Fruit fly (Drosophila melanogaster): ENCODE results near the gene CG16863.

The CG16863 gene

DNA sequence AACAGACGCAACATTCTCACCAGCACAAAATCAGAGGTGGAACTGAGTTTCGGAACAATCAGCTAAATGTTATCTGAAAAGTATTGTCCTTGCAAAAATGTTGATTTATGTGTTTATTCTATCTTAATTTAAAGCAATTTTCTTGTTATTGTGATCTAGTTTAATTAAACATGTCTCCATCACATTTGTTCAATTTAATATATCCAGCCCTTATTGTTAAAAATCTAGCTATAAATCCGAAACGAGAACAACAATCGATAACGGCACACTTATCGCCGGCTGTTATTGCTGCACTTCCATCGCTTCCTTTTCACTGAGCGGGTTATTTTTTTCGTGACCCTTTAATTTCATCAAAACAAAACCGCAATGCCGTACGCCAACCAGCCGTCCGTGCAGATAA is 42.3 kb downstream of the CG16863 start, which contains the start of the genes GatC, PolG2 and Polr2C (continued):
- peak; percentile 60 for TF ChIP-seq Ptx1 (GFP tag; IDR thresholded peaks at IDR 0.05)
- TF ChIP-seq gro (GFP tag; optimal IDR thresholded peaks at IDR 0.05): peak; percentile 13
- TF ChIP-seq mld (GFP tag; IDR thresholded peaks at IDR 0.05; ENCODE audit: partially characterized antibody): peak; percentile 78; the same call in 2 of the 3 replicates
- peak; percentile 81 for TF ChIP-seq Sry-β (GFP tag; optimal IDR thresholded peaks at IDR 0.05)
- TF ChIP-seq CG30020 (tag; optimal IDR thresholded peaks at IDR 0.05): peak; percentile 55
- peak; percentile 74 for TF ChIP-seq hkb (optimal IDR thresholded peaks at IDR 0.05)
- no peak for TF ChIP-seq hkb (GFP tag; IDR thresholded peaks at IDR 0.05)
- peak; percentile 33 for TF ChIP-seq vfl (GFP tag; optimal IDR thresholded peaks at IDR 0.05)
- peak; percentile 65 for TF ChIP-seq CG1603 (tag; optimal IDR thresholded peaks at IDR 0.05)
- peak; percentile 81 for TF ChIP-seq knrl (GFP tag; IDR thresholded peaks at IDR 0.05; ENCODE audit: partially characterized antibody)
- TF ChIP-seq CG13424 (tag; optimal IDR thresholded peaks at IDR 0.05): peak; percentile 43
- TF ChIP-seq Ssrp (tag; optimal IDR thresholded peaks at IDR 0.05): peak; percentile 35
- peak; percentile 35 for TF ChIP-seq CG15601 (tag; optimal IDR thresholded peaks at IDR 0.05)
- TF ChIP-seq sd (tag; optimal IDR thresholded peaks at IDR 0.05): no peak
- peak; percentile 34 for TF ChIP-seq twi (tag; optimal IDR thresholded peaks at IDR 0.05)
- TF ChIP-seq prd (optimal IDR thresholded peaks at IDR 0.05): no peak
- TF ChIP-seq prd (GFP tag; IDR thresholded peaks at IDR 0.05): peak; percentile 47; the same call in 2 of the 3 replicates
- no peak for TF ChIP-seq eyg (GFP tag; optimal IDR thresholded peaks at IDR 0.05)
- TF ChIP-seq CG9817 (tag; optimal IDR thresholded peaks at IDR 0.05): peak; percentile 40
- no peak for TF ChIP-seq CG1832 (GFP tag; optimal IDR thresholded peaks at IDR 0.05)
- TF ChIP-seq CTCF (GFP tag; optimal IDR thresholded peaks at IDR 0.05): no peak
- peak in 1 of 2 experiments; percentile 47 for TF ChIP-seq chif (GFP tag; optimal IDR thresholded peaks at IDR 0.05)
- peak; percentile 76 for TF ChIP-seq slbo (GFP tag; IDR thresholded peaks at IDR 0.05)
- TF ChIP-seq E2f1 (GFP tag; IDR thresholded peaks at IDR 0.05): no peak
- TF ChIP-seq CG8388 (GFP tag; optimal IDR thresholded peaks at IDR 0.05): peak; percentile 50
- TF ChIP-seq insv (GFP tag; optimal IDR thresholded peaks at IDR 0.05): peak in 1 of 2 experiments; percentile 46
- peak; percentile 41 for TF ChIP-seq CG2712 (tag; optimal IDR thresholded peaks at IDR 0.05)
- TF ChIP-seq Six4 (GFP tag; optimal IDR thresholded peaks at IDR 0.05): no peak
- peak; percentile 70 for TF ChIP-seq CG2120 (GFP tag; optimal IDR thresholded peaks at IDR 0.05)
- peak; percentile 90 for TF ChIP-seq tna (GFP tag; IDR thresholded peaks at IDR 0.05; ENCODE audit: partially characterized antibody)
- peak; percentile 36 for TF ChIP-seq CG13624 (GFP tag; optimal IDR thresholded peaks at IDR 0.05)
- 0 out of 2 replicates have a peak, but pooled peaks have one; percentile 25 for TF ChIP-seq Adf1 (GFP tag; IDR thresholded peaks at IDR 0.05)
- TF ChIP-seq Rfx (GFP tag; IDR thresholded peaks at IDR 0.05): peak; percentile 69
- TF ChIP-seq CG11247 (GFP tag; IDR thresholded peaks at IDR 0.05): peak; percentile 61
- no peak for TF ChIP-seq pan (optimal IDR thresholded peaks at IDR 0.05)
- no peak for TF ChIP-seq pan (GFP tag; optimal IDR thresholded peaks at IDR 0.05 in 1 of 2, IDR thresholded peaks at IDR 0.05 in 1 of 2)
- TF ChIP-seq nom (GFP tag; optimal IDR thresholded peaks at IDR 0.05): no peak

DNA sequence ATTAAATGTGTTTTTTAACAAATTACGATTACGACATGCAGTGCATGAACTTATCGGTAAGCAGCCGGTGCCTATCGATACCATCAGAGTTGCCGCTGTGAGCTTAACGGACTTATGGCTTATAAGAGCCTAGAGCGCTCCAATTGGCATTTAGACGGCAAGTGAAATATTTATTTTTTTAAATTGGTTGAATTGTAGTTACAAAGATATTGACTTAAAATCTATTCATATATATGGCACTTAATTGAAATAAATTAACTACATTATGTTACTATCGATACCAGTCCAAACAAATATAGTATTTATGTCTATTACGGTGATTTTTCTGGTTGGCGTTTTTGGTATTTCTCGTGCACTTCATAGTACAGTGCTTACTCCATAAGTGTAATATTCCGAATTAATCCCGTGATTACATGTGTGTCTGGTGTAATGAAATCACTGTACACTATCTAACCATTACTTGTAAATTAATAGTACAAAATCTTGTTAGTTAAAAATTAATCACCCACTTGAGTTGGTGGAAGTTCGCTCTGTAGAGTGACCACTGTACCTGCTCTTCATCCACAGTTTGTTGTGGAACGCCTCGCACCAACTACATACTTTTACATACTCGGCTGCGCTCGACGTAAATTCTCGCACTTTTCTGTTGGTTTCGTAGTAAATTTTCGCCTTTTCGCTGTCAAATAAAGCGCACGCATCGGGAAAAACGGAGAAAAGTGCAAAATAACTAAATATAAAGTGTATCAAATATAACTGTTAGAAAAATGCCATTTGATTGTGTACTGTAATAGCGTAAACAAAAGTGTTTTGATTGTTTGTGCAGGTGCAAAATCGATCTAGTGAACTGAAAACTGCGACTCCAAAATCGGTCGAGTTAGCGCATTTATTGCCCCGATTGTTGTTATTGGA is 44.5 kb downstream of the CG16863 start, which contains the start of the genes mRpS23 and CenG1A:
Gene mRpS23 (minus strand): TSS at position 71 of the 909 bp plus-strand sequence.
Gene CenG1A (plus strand): TSS at position 563 of the 909 bp plus-strand sequence.
- TF ChIP-seq vvl (GFP tag; IDR thresholded peaks at IDR 0.05): peak; percentile 100
- peak; percentile 82 for TF ChIP-seq CTCF (GFP tag; optimal IDR thresholded peaks at IDR 0.05)
- peak; percentile 99 for TF ChIP-seq CG31224 (GFP tag; IDR thresholded peaks at IDR 0.05)
- TF ChIP-seq hbn (GFP tag; IDR thresholded peaks at IDR 0.05; ENCODE audit: partially characterized antibody): peak; percentile 79
- peak; percentile 100 for TF ChIP-seq al (GFP tag; IDR thresholded peaks at IDR 0.05)
- TF ChIP-seq exex (tag; optimal IDR thresholded peaks at IDR 0.05): peak; percentile 98
- TF ChIP-seq Doc2 (GFP tag; IDR thresholded peaks at IDR 0.05): peak; percentile 99
- peak; percentile 64 for TF ChIP-seq CG42726 (GFP tag; IDR thresholded peaks at IDR 0.05; ENCODE audit: partially characterized antibody)
- TF ChIP-seq Opbp (GFP tag; IDR thresholded peaks at IDR 0.05; ENCODE audit: partially characterized antibody): peak; percentile 63
- TF ChIP-seq jing (GFP tag; optimal IDR thresholded peaks at IDR 0.05): peak; percentile 100
- peak; percentile 99 for TF ChIP-seq CG12236 (GFP tag; optimal IDR thresholded peaks at IDR 0.05)
- peak; percentile 100 for TF ChIP-seq lmd (GFP tag; IDR thresholded peaks at IDR 0.05)
- no peak for TF ChIP-seq hkb (optimal IDR thresholded peaks at IDR 0.05)
- TF ChIP-seq hkb (GFP tag; IDR thresholded peaks at IDR 0.05): peak; percentile 100
- TF ChIP-seq dati (GFP tag; IDR thresholded peaks at IDR 0.05): peak; percentile 100
- peak; percentile 100 for TF ChIP-seq schlank (tag; optimal IDR thresholded peaks at IDR 0.05)
- TF ChIP-seq CG1024 (GFP tag; IDR thresholded peaks at IDR 0.05): peak; percentile 99

Data from whole organism, embryonic.